Worm (Caenorhabditis elegans) whole organism, late embryonic: Measurements from ENCODE around the gene srx-77.

Source experiments
- F13H6.1 ChIP-seq: sonication (generic microtip); optimal IDR thresholded peaks from 2 replicates; lab custom pipeline; 2016; ENCODE audit warnings: missing genetic modification characterization, missing compliant biosample characterization
- K02D7.2 ChIP-seq: sonication (generic microtip); optimal IDR thresholded peaks from 2 replicates; lab custom pipeline; 2017; ENCODE audit warnings: mild to moderate bottlenecking, missing genetic modification characterization, missing compliant biosample characterization
- T23F11.4 ChIP-seq: fragments of 200-800 bp; sonication (Bioruptor generic); optimal IDR thresholded peaks from 2 replicates; lab custom pipeline; 2018; ENCODE audit warnings: mild to moderate bottlenecking, missing genetic modification characterization, missing compliant biosample characterization
- Y22D7AL.16 ChIP-seq: sonication (generic microtip); optimal IDR thresholded peaks from 2 replicates; lab custom pipeline; 2016; ENCODE audit warnings: missing genetic modification characterization, missing compliant biosample characterization
- ahr-1 ChIP-seq: sonication (generic microtip); optimal IDR thresholded peaks from 2 replicates; lab custom pipeline; 2016; ENCODE audit warnings: missing genetic modification characterization, missing compliant biosample characterization
- ceh-18 ChIP-seq: sonication (generic microtip); optimal IDR thresholded peaks from 2 replicates; lab custom pipeline; 2016; ENCODE audit warnings: missing genetic modification characterization, missing compliant biosample characterization
- ceh-2 ChIP-seq: sonication (generic microtip); optimal IDR thresholded peaks from 2 replicates; lab custom pipeline; 2016; ENCODE audit warnings: missing genotype, missing genetic modification characterization, missing compliant biosample characterization
- ceh-30 ChIP-seq: fragments of 150-350 bp; optimal IDR thresholded peaks from 2 replicates; lab custom pipeline; 2014; ENCODE audit warnings: missing biosample characterization, missing genetic modification characterization
- ceh-45 ChIP-seq: fragments of 200-800 bp; sonication (Bioruptor generic); IDR thresholded peaks from 2 replicates; pipeline ENCODE4 v1.3.6; 2022; ENCODE audit warnings: missing genetic modification reagents, missing genetic modification characterization, missing compliant biosample characterization
- ceh-48 ChIP-seq: sonication (generic microtip); optimal IDR thresholded peaks from 2 replicates; lab custom pipeline; 2016; ENCODE audit warnings: missing genetic modification characterization, inconsistent platforms, missing compliant biosample characterization
- ceh-9 ChIP-seq: sonication (generic microtip); optimal IDR thresholded peaks from 2 replicates; lab custom pipeline; 2016; ENCODE audit warnings: mild to moderate bottlenecking, missing genetic modification characterization, inconsistent platforms, missing compliant biosample characterization
- dmd-4 ChIP-seq: sonication (generic microtip); optimal IDR thresholded peaks from 2 replicates; lab custom pipeline; 2016; ENCODE audit warnings: borderline replicate concordance, missing genetic modification characterization, missing compliant biosample characterization
- elt-2 ChIP-seq: sonication (generic microtip); optimal IDR thresholded peaks from 2 replicates; lab custom pipeline; 2016; ENCODE audit warnings: missing genetic modification reagents, missing genetic modification characterization, missing compliant biosample characterization
- elt-4 ChIP-seq: sonication (generic microtip); optimal IDR thresholded peaks from 2 replicates; lab custom pipeline; 2016; ENCODE audit warnings: missing genetic modification characterization, missing compliant biosample characterization
- eyg-1 ChIP-seq: sonication (generic microtip); optimal IDR thresholded peaks from 2 replicates; lab custom pipeline; 2016; ENCODE audit warnings: missing genotype, missing genetic modification characterization, missing compliant biosample characterization
- fax-1 ChIP-seq: sonication (generic microtip); optimal IDR thresholded peaks from 2 replicates; lab custom pipeline; 2016; ENCODE audit warnings: missing genotype, missing genetic modification characterization, missing compliant biosample characterization
- gmeb-2 ChIP-seq: sonication (generic microtip); optimal IDR thresholded peaks from 2 replicates; lab custom pipeline; 2016; ENCODE audit warnings: missing genetic modification characterization, inconsistent platforms, missing compliant biosample characterization
- hlh-13 ChIP-seq: fragments of 200-800 bp; sonication (Bioruptor generic); optimal IDR thresholded peaks from 2 replicates; lab custom pipeline; 2018; ENCODE audit warnings: mild to moderate bottlenecking, missing genetic modification characterization, missing compliant biosample characterization
- hlh-15 ChIP-seq: sonication (generic microtip); optimal IDR thresholded peaks from 2 replicates; lab custom pipeline; 2016; ENCODE audit warnings: missing genetic modification characterization, missing compliant biosample characterization
- hlh-30 ChIP-seq: sonication (generic microtip); optimal IDR thresholded peaks from 2 replicates; lab custom pipeline; 2017; ENCODE audit warnings: antibody characterized with exemption, missing genetic modification characterization, missing compliant biosample characterization; ENCODE audit not compliant: insufficient read depth
- hlh-6 ChIP-seq: sonication (generic microtip); optimal IDR thresholded peaks from 2 replicates; lab custom pipeline; 2016; ENCODE audit warnings: missing genotype, missing genetic modification characterization, missing compliant biosample characterization
- hlh-8 ChIP-seq: sonication (generic microtip); optimal IDR thresholded peaks from 2 replicates; lab custom pipeline; 2016; ENCODE audit warnings: missing genotype, missing genetic modification characterization, missing compliant biosample characterization
- lim-6 ChIP-seq: sonication (generic microtip); optimal IDR thresholded peaks from 2 replicates; lab custom pipeline; 2016; ENCODE audit warnings: missing genetic modification characterization, missing compliant biosample characterization
- madf-2 ChIP-seq: sonication (generic microtip); optimal IDR thresholded peaks from 2 replicates; lab custom pipeline; 2017; ENCODE audit warnings: missing genetic modification characterization, missing compliant biosample characterization
- mec-3 ChIP-seq: sonication (generic microtip); optimal IDR thresholded peaks from 2 replicates; lab custom pipeline; 2016; ENCODE audit warnings: borderline replicate concordance, missing genetic modification characterization, missing compliant biosample characterization
- nfya-1 ChIP-seq: sonication (generic microtip); optimal IDR thresholded peaks from 2 replicates; lab custom pipeline; 2017; ENCODE audit warnings: missing genetic modification characterization, mild to moderate bottlenecking, missing compliant biosample characterization, antibody characterized with exemption, moderate library complexity
- nhr-11 ChIP-seq: fragments of 150-350 bp; optimal IDR thresholded peaks from 2 replicates; lab custom pipeline; 2014; ENCODE audit warnings: missing biosample characterization, missing genetic modification characterization
- odd-2 ChIP-seq: sonication (generic microtip); optimal IDR thresholded peaks from 2 replicates; lab custom pipeline; 2017; ENCODE audit warnings: antibody characterized with exemption, mild to moderate bottlenecking, missing genetic modification characterization, missing compliant biosample characterization
- pqm-1 ChIP-seq: sonication (generic microtip); optimal IDR thresholded peaks from 2 replicates; lab custom pipeline; 2016; ENCODE audit warnings: missing genetic modification characterization, missing compliant biosample characterization
- rnt-1 ChIP-seq: sonication (generic microtip); optimal IDR thresholded peaks from 2 replicates; lab custom pipeline; 2016; ENCODE audit warnings: missing genetic modification characterization, missing compliant biosample characterization
- sox-2 ChIP-seq: fragments of 200-800 bp; sonication (Bioruptor generic); IDR thresholded peaks from 2 replicates; pipeline ENCODE4 v1.3.6; 2022; ENCODE audit warnings: missing genetic modification reagents, missing genetic modification characterization, missing compliant biosample characterization
- sox-4 ChIP-seq: sonication (generic microtip); optimal IDR thresholded peaks from 2 replicates; lab custom pipeline; 2017; ENCODE audit warnings: mild to moderate bottlenecking, missing genetic modification characterization, inconsistent platforms, missing compliant biosample characterization
- syd-9 ChIP-seq: sonication (generic microtip); optimal IDR thresholded peaks from 2 replicates; lab custom pipeline; 2016; ENCODE audit warnings: mild to moderate bottlenecking, missing genetic modification characterization, moderate library complexity, missing compliant biosample characterization
- unc-86 ChIP-seq: sonication (generic microtip); optimal IDR thresholded peaks from 2 replicates; lab custom pipeline; 2016; ENCODE audit warnings: missing genetic modification characterization, missing compliant biosample characterization
- ztf-16 ChIP-seq: sonication (generic microtip); optimal IDR thresholded peaks from 2 replicates; lab custom pipeline; 2017; ENCODE audit warnings: missing genetic modification characterization, missing compliant biosample characterization

Gene srx-77

ce11 chrV:4672487-4672886 is 4.0 kb upstream of the srx-77 start, which contains the start of gene K03B4.9:
K03B4.9 (minus strand) TSS chrV:4672587.
- TF ChIP-seq sox-4 (no peak), fax-1 (tag; lab: Kevin White, UChicago) (no peak), hlh-13 (GFP tag; lab: Kevin White, UChicago) (no peak), pqm-1 (no peak), K02D7.2 (tag; lab: Kevin White, UChicago) (no peak), unc-86 (tag; lab: Kevin White, UChicago) (no peak), F13H6.1 (no peak), madf-2 (tag; lab: Kevin White, UChicago) (no peak), ceh-18 (tag; lab: Kevin White, UChicago) (no peak), ceh-45 (GFP tag; lab: Robert Waterston, UW) (no peak), hlh-15 (tag; lab: Kevin White, UChicago) (no peak), syd-9 (tag; lab: Kevin White, UChicago) (no peak), hlh-30 (tag; lab: Kevin White, UChicago) (no peak), elt-2 (tag; lab: Kevin White, UChicago) (no peak), ceh-9 (no peak), mec-3 (tag; lab: Kevin White, UChicago) (no peak), ceh-48 (no peak), dmd-4 (tag; lab: Kevin White, UChicago) (no peak)

ce11 chrV:4667062-4667461 is 1.5 kb downstream of the srx-77 start:
- TF ChIP-seq nfya-1 (tag; lab: Kevin White, UChicago) (no peak), elt-4 (tag; lab: Kevin White, UChicago) (peak; percentile 37), hlh-6 (tag; lab: Kevin White, UChicago) (peak; percentile 43), mec-3 (tag; lab: Kevin White, UChicago) (peak; percentile 42), lim-6 (no peak)

- TF ChIP-seq odd-2 (tag; lab: Kevin White, UChicago) (no peak), fax-1 (tag; lab: Kevin White, UChicago) (no peak), ceh-9 (no peak), gmeb-2 (tag; lab: Kevin White, UChicago) (no peak), rnt-1 (tag; lab: Kevin White, UChicago) (no peak), ahr-1 (tag; lab: Kevin White, UChicago) (no peak), madf-2 (tag; lab: Kevin White, UChicago) (no peak), Y22D7AL.16 (tag; lab: Kevin White, UChicago) (no peak), hlh-8 (tag; lab: Kevin White, UChicago) (no peak), ceh-30 (tag; lab: Kevin White, UChicago) (no peak), hlh-15 (tag; lab: Kevin White, UChicago) (no peak), ceh-2 (tag; lab: Kevin White, UChicago) (no peak), F13H6.1 (no peak), nhr-11 (tag; lab: Kevin White, UChicago) (no peak), T23F11.4 (no peak), sox-2 (no peak)
Measured at ce11 chrV:4665651-4666050, 2.9 kb downstream of the srx-77 start, which contains the start of gene srx-73. srx-73 (minus strand) TSS chrV:4665751.

ce11 chrV:4662400-4662799 is 6.1 kb downstream of the srx-77 start, which contains the start of gene srx-74:
srx-74 (minus strand) TSS chrV:4662500.
- no peak for TF ChIP-seq T23F11.4
- TF ChIP-seq eyg-1 = no peak
- no peak for TF ChIP-seq unc-86 (tag; lab: Kevin White, UChicago)
- no peak for TF ChIP-seq hlh-8 (tag; lab: Kevin White, UChicago)
- TF ChIP-seq ztf-16 (tag; lab: Kevin White, UChicago) = no peak
- TF ChIP-seq ceh-48 = no peak
- TF ChIP-seq madf-2 (tag; lab: Kevin White, UChicago) = no peak
